Worm (Caenorhabditis elegans): ENCODE data around the gene F35D11.3.

F35D11.3 gene

ce11 chrII:4585327-4585726, 22.8 kb upstream of the F35D11.3 start:
- no peak for TF ChIP-seq unc-62 (GFP tag; optimal IDR thresholded peaks at IDR 0.05)

ce11 chrII:4590086-4590485, 18.1 kb upstream of the F35D11.3 start:
- no peak for TF ChIP-seq unc-62 (GFP tag; optimal IDR thresholded peaks at IDR 0.05)

DNA sequence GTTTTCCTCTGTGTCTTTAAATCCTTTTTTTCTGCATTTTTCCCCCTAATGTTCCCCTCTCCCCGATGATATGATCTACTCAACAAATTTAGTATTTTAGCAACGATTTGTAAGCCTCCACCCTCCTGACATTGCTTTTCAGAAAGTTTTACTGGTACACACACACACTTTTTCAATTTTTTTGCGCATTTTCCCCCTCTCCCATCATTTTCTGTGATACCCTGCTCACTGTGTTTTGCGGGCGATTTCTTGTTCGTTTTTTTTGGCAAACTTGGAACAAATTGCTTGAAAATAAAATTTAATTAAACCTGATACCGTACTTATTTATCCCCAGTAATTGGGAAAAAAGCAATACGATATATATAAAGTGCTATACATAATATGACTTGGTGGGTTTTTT, 17.5 kb upstream of the F35D11.3 start:
- TF ChIP-seq unc-62 (GFP tag; optimal IDR thresholded peaks at IDR 0.05), result no peak

ce11 chrII:4597441-4597840, 10.7 kb upstream of the F35D11.3 start:
- TF ChIP-seq unc-62 (GFP tag; optimal IDR thresholded peaks at IDR 0.05), result no peak

- no peak for TF ChIP-seq unc-62 (GFP tag; optimal IDR thresholded peaks at IDR 0.05)
Observed at ce11 chrII:4598815-4599214, 9.4 kb upstream of the F35D11.3 start.

DNA sequence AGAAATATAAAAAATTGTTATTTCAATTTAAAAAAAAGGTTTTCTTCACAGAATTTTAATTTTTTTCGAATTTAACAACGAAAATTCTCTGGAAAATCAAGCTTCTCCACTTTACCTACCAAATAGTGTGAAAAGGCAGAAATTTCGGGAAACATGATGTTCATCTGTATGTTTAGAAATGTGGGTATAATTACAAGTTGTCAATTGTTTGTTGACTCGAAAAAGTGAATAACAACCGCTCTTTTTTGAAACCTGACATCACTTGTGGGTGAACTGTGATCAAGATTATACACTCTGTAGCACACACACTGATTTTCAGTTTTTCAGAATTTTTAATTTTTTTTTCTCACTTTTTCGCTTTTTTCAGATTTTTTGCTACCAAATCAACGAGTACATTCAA, 8.3 kb upstream of the F35D11.3 start:
- no peak for TF ChIP-seq unc-62 (GFP tag; optimal IDR thresholded peaks at IDR 0.05)

ce11 chrII:4600276-4600675, 7.9 kb upstream of the F35D11.3 start:
- TF ChIP-seq unc-62 (GFP tag; optimal IDR thresholded peaks at IDR 0.05), result no peak

ce11 chrII:4600818-4601217, 7.4 kb upstream of the F35D11.3 start:
- no peak for TF ChIP-seq unc-62 (GFP tag; optimal IDR thresholded peaks at IDR 0.05)

DNA sequence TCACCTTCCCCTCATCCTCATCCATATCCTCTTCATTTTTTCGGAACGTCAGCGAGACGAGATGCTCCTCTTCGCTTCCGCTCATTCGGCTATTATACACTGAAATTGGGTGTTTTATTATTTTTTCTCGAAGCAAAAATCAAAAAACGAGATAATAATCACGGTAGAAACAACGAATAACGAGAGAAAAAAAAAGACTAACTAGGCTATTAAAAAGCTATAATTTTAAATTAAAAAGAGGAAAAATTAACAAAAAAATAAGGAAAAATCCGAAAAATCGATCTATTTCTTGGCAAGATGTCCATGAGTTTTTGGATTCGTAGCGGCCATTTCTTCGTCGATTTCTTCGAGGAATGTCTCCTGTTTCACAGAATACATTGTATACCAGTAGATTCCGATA, 6.9 kb upstream of the F35D11.3 start, which contains the start of gene ipla-1:
TSS of gene ipla-1 (minus strand) at position 101 of the 400 bp plus-strand sequence.
- no peak for TF ChIP-seq unc-62 (GFP tag; optimal IDR thresholded peaks at IDR 0.05)

ce11 chrII:4602533-4602932, 5.6 kb upstream of the F35D11.3 start, which contains the start of gene coa-3:
coa-3 (minus strand) TSS chrII:4602633.
- TF ChIP-seq unc-62 (GFP tag; optimal IDR thresholded peaks at IDR 0.05), result no peak

DNA sequence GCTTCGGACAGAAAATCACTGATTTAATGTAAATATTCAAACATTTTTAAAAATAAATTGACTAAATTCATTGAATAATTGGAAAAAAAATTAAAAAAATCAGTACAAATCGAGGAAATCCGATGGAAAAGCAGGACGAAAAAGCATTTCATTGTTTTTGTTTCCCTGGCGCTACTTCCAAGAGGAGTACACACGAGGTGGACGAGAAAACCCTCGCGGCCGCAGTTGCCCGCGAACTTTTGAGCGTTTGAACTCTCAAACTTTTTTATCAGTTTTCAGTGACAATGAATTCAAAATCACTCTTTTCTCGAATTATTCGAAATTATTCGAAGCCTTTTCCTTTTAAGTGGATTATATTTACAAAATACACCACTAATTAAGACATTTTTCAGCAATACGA, 5.1 kb upstream of the F35D11.3 start, which contains the start of gene F35D11.4:
TSS of gene F35D11.4 (plus strand) at position 393 of the 400 bp plus-strand sequence.
- TF ChIP-seq unc-62 (GFP tag; optimal IDR thresholded peaks at IDR 0.05), result no peak

ce11 chrII:4604149-4604548, 4.0 kb upstream of the F35D11.3 start:
- TF ChIP-seq unc-62 (GFP tag; optimal IDR thresholded peaks at IDR 0.05), result no peak

ce11 chrII:4604680-4605079, 3.5 kb upstream of the F35D11.3 start:
- TF ChIP-seq unc-62 (GFP tag; optimal IDR thresholded peaks at IDR 0.05), result no peak

DNA sequence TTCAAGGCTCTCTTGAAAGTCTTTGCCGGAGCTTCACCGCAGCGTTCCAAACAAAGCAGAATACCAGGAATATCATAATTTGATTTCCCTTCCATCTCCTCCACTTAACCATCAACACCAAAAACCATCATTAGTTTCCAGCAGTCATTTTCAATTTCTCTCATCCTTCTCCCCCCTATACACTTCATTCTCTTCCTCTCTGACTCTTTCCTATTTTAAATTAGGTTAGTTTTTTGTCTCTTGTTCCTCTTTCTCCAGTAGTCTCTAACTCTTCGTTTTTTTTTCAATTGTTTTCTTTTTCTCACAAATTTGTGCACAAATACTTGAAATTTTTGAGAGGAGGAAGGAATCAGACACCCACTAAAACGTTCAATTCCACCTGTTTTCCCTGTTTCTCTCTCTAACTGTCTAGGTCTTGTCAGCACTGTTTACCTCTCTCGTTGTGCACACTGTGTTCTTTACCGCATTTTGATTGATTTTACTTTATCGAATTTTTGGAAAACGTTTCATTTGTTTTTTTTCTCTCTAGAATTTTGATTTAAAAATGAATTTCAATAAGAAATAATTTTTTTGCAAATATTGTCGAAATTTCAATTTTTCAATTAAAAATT, 1.4 kb upstream of the F35D11.3 start:
- no peak for TF ChIP-seq unc-62 (GFP tag; optimal IDR thresholded peaks at IDR 0.05)

DNA sequence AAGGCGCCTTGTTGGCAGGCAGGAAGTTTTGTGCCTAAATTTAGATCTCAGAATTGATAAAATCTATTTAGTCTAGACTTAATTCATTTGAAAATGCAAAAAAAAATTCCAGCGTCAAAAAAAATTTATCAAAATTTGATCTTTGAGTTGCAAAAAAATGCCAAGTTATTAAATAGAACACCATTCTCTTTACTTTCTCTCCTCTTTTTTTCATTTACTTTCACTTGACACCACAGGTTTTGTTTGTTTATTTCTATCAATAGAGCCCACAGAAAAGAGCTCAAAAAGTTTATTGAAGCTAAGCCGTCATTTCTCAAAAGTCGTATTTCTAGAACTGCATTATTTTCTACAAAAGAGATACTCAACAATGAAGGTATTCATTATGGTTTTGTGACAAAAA, 4.5 kb downstream of the F35D11.3 start, which contains the start of gene pqn-35:
TSS of gene pqn-35 (plus strand) at position 301 of the 400 bp plus-strand sequence.
- no peak for TF ChIP-seq unc-62 (GFP tag; optimal IDR thresholded peaks at IDR 0.05)

ce11 chrII:4616443-4616842, 8.3 kb downstream of the F35D11.3 start, which contains the start of gene clec-136:
clec-136 (minus strand) TSS chrII:4616543.
- no peak for TF ChIP-seq unc-62 (GFP tag; optimal IDR thresholded peaks at IDR 0.05)

ce11 chrII:4617990-4618389, 9.8 kb downstream of the F35D11.3 start, which contains the start of gene clec-137:
clec-137 (minus strand) TSS chrII:4618090.
- TF ChIP-seq unc-62 (GFP tag; optimal IDR thresholded peaks at IDR 0.05), result no peak

DNA sequence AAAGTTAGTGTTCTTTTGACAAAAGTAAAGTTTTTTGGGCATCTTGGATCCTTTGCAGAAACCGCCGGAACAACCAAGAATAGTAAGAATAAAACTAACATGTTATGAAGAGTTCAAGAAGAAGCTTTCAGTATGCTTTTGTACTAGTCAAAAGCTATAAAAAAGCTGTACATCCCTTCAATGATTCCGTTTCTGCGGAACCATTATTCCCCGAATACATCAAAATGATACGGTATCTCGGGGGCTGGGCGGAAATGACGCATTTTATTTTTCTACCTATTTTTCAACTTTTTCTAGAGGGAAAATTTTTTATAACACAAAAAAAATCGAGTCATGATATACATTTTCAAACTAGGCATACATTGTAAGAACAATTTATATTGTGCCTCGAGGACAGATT, 11.5 kb downstream of the F35D11.3 start, which contains the start of gene clec-138:
TSS of gene clec-138 (minus strand) at position 101 of the 400 bp plus-strand sequence.
- TF ChIP-seq unc-62 (GFP tag; optimal IDR thresholded peaks at IDR 0.05), result no peak
